Worm (Caenorhabditis elegans) whole organism, L4 larva: ENCODE data around the gene dpf-2.

ENCODE experiments used
- F10B5.3 ChIP-seq: sonication (generic microtip); optimal IDR thresholded peaks from 2 replicates; lab custom pipeline; 2016; ENCODE audit warnings: mild to moderate bottlenecking, missing genetic modification characterization, missing compliant biosample characterization
- F26F4.8 ChIP-seq: fragments of 200-800 bp; sonication (Bioruptor generic); conservative IDR thresholded peaks from 2 replicates; pipeline ENCODE4 v1.3.6; 2022; ENCODE audit warnings: missing genetic modification characterization, missing compliant biosample characterization
- F44E2.7 ChIP-seq: fragments of 200-800 bp; sonication (Bioruptor generic); IDR thresholded peaks from 2 replicates; pipeline ENCODE4 v2.1.2; 2022; ENCODE audit warnings: missing genetic modification characterization, missing compliant biosample characterization
- F49E8.2 ChIP-seq: sonication (generic microtip); optimal IDR thresholded peaks from 2 replicates; lab custom pipeline; 2016; ENCODE audit warnings: missing compliant biosample characterization, mild to moderate bottlenecking, missing genetic modification characterization, borderline replicate concordance
- R02D3.7 ChIP-seq: fragments of 150-350 bp; sonication (generic microtip); optimal IDR thresholded peaks from 3 replicates; lab custom pipeline; 2014; ENCODE audit warnings: missing biosample characterization, missing genetic modification characterization
- T20F7.1 ChIP-seq: fragments of 200-800 bp; sonication (Bioruptor generic); optimal IDR thresholded peaks from 2 replicates; lab custom pipeline; 2018; ENCODE audit warnings: mild to moderate bottlenecking, missing genetic modification characterization, missing compliant biosample characterization
- T26A8.4 ChIP-seq: fragments of 200-800 bp; sonication (Bioruptor generic); IDR thresholded peaks from 2 replicates; pipeline ENCODE4 v1.3.6; 2022; ENCODE audit warnings: missing genetic modification characterization, missing compliant biosample characterization
- Y105C5A.15 ChIP-seq: fragments of 200-800 bp; sonication (Bioruptor generic); IDR thresholded peaks from 2 replicates; pipeline ENCODE4 v1.3.6; 2022; ENCODE audit warnings: missing genetic modification characterization, missing compliant biosample characterization
- Y48G9A.11 ChIP-seq: fragments of 200-800 bp; sonication (Bioruptor generic); IDR thresholded peaks from 2 replicates; pipeline ENCODE4 v1.3.6; 2022; ENCODE audit warnings: missing genetic modification reagents, missing genetic modification characterization, missing compliant biosample characterization
- aha-1 ChIP-seq: fragments of 150-350 bp; peaks from one replicate; lab custom pipeline; 2014; ENCODE audit warnings: missing biosample characterization, missing genetic modification characterization
- arid-1 ChIP-seq: fragments of 200-800 bp; sonication (Bioruptor generic); conservative IDR thresholded peaks from 2 replicates; pipeline ENCODE4 v1.3.6; 2022; ENCODE audit warnings: missing genetic modification reagents, missing genetic modification characterization, missing compliant biosample characterization
- attf-4 ChIP-seq: sonication (generic microtip); optimal IDR thresholded peaks from 3 replicates; lab custom pipeline; 2017; ENCODE audit warnings: missing biosample characterization, missing genetic modification characterization
- ceh-20 ChIP-seq: fragments of 200-800 bp; sonication (Bioruptor generic); IDR thresholded peaks from 2 replicates; pipeline ENCODE4 v1.3.6; 2022; ENCODE audit warnings: missing genetic modification reagents, missing genetic modification characterization, missing compliant biosample characterization
- ceh-32 ChIP-seq: sonication (generic microtip); optimal IDR thresholded peaks from 2 replicates; lab custom pipeline; 2016; ENCODE audit warnings: mild to moderate bottlenecking, missing genetic modification characterization, missing compliant biosample characterization; ENCODE audit not compliant: poor library complexity
- ces-1 ChIP-seq: fragments of 150-350 bp; sonication (generic microtip); optimal IDR thresholded peaks from 4 replicates; lab custom pipeline; 2014; ENCODE audit warnings: missing biosample characterization, missing genetic modification reagents, missing genetic modification characterization
- ctbp-1 ChIP-seq: fragments of 200-800 bp; sonication (Bioruptor generic); IDR thresholded peaks from 2 replicates; pipeline ENCODE4 v1.3.6; 2022; ENCODE audit warnings: missing genetic modification reagents, missing genetic modification characterization, missing compliant biosample characterization
- daf-12 ChIP-seq: fragments of 150-350 bp; optimal IDR thresholded peaks from 2 replicates; lab custom pipeline; 2014; ENCODE audit warnings: missing biosample characterization, missing genetic modification reagents, missing genetic modification characterization
- daf-8 ChIP-seq: fragments of 200-800 bp; sonication (Bioruptor generic); IDR thresholded peaks from 2 replicates; pipeline ENCODE4 v1.3.6; 2022; ENCODE audit warnings: missing genetic modification characterization, missing compliant biosample characterization
- dmd-6 ChIP-seq: fragments of 200-800 bp; sonication (Bioruptor generic); IDR thresholded peaks from 2 replicates; pipeline ENCODE4 v1.3.6; 2022; ENCODE audit warnings: missing genetic modification reagents, missing genetic modification characterization, missing compliant biosample characterization
- dpl-1 ChIP-seq: fragments of 150-350 bp; optimal IDR thresholded peaks from 2 replicates; lab custom pipeline; 2014; ENCODE audit warnings: missing biosample characterization, missing genetic modification reagents, missing genetic modification characterization
- dve-1 ChIP-seq: sonication (generic microtip); optimal IDR thresholded peaks from 2 replicates; lab custom pipeline; 2017; ENCODE audit warnings: antibody characterized with exemption, mild to moderate bottlenecking, missing genetic modification characterization, missing compliant biosample characterization; ENCODE audit not compliant: insufficient read depth
- egl-43 ChIP-seq: fragments of 200-800 bp; sonication (Bioruptor generic); IDR thresholded peaks from 2 replicates; pipeline ENCODE4 v1.3.6; 2022; ENCODE audit warnings: missing genetic modification reagents, missing genetic modification characterization, missing compliant biosample characterization
- hlh-11 ChIP-seq: fragments of 200-800 bp; sonication (Bioruptor generic); optimal IDR thresholded peaks from 2 replicates; lab custom pipeline; 2018; ENCODE audit warnings: mild to moderate bottlenecking, missing genetic modification characterization, missing compliant biosample characterization
- hlh-30 ChIP-seq: sonication (generic microtip); optimal IDR thresholded peaks from 2 replicates; lab custom pipeline; 2017; ENCODE audit warnings: antibody characterized with exemption, mild to moderate bottlenecking, missing genetic modification characterization, missing compliant biosample characterization; ENCODE audit not compliant: insufficient read depth
- hmg-1.1 ChIP-seq: fragments of 200-800 bp; sonication (Bioruptor generic); IDR thresholded peaks from 2 replicates; pipeline ENCODE4 v1.3.6; 2022; ENCODE audit warnings: missing genetic modification reagents, missing genetic modification characterization, missing compliant biosample characterization
- lin-13 ChIP-seq: fragments of 150-350 bp; optimal IDR thresholded peaks from 2 replicates; lab custom pipeline; 2014; ENCODE audit warnings: missing biosample characterization, missing genetic modification reagents, missing genetic modification characterization
- lin-15B ChIP-seq: fragments of 150-350 bp; sonication (generic microtip); optimal IDR thresholded peaks from 3 replicates; lab custom pipeline; 2014; ENCODE audit warnings: missing biosample characterization, missing genetic modification characterization
- lin-29 ChIP-seq: fragments of 200-800 bp; sonication (Bioruptor generic); IDR thresholded peaks from 2 replicates; pipeline ENCODE4 v1.3.6; 2022; ENCODE audit warnings: missing genetic modification reagents, missing genetic modification characterization, missing compliant biosample characterization
- lsy-2 ChIP-seq, 2 experiments: fragments of 150-350 bp in 1 of 2; sonication (generic microtip) in 1 of 2; optimal IDR thresholded peaks; 2 replicates each; lab custom pipeline; 2014 to 2017; ENCODE audit warnings: missing biosample characterization in 2 of 2, missing genetic modification characterization in 2 of 2
- madf-5 ChIP-seq, 2 experiments: fragments of 200-800 bp; sonication (Bioruptor generic); IDR thresholded peaks; 2 replicates each; pipeline ENCODE4 v1.3.6; 2022; ENCODE audit warnings: missing compliant biosample characterization in 2 of 2, missing genetic modification characterization in 2 of 2
- madf-9 ChIP-seq: fragments of 200-800 bp; sonication (Bioruptor generic); conservative IDR thresholded peaks from 2 replicates; pipeline ENCODE4 v1.3.6; 2022; ENCODE audit warnings: missing genetic modification reagents, missing genetic modification characterization, missing compliant biosample characterization
- mdl-1 ChIP-seq, 2 experiments: fragments of 150-350 bp in 1 of 2; sonication (generic microtip) in 1 of 2; optimal IDR thresholded peaks; 2 replicates each; lab custom pipeline; 2014 to 2017; ENCODE audit warnings: missing biosample characterization in 2 of 2, missing genetic modification characterization in 2 of 2
- mdt-29 ChIP-seq: fragments of 200-800 bp; sonication (Bioruptor generic); IDR thresholded peaks from 2 replicates; pipeline ENCODE4 v1.3.6; 2022; ENCODE audit warnings: missing genetic modification reagents, missing genetic modification characterization, missing compliant biosample characterization
- mes-2 ChIP-seq: sonication (generic microtip); optimal IDR thresholded peaks from 2 replicates; lab custom pipeline; 2016; ENCODE audit warnings: missing genotype, mild to moderate bottlenecking, missing genetic modification characterization, missing compliant biosample characterization; ENCODE audit not compliant: poor library complexity, severe bottlenecking
- mxl-3 ChIP-seq: fragments of 200-800 bp; sonication (Bioruptor generic); optimal IDR thresholded peaks from 2 replicates; lab custom pipeline; 2018; ENCODE audit warnings: mild to moderate bottlenecking, missing genetic modification characterization, missing compliant biosample characterization
- nhr-10 ChIP-seq: fragments of 150-350 bp; optimal IDR thresholded peaks from 2 replicates; lab custom pipeline; 2014; ENCODE audit warnings: missing biosample characterization, missing genetic modification characterization
- nhr-11 ChIP-seq: fragments of 150-350 bp; optimal IDR thresholded peaks from 2 replicates; lab custom pipeline; 2014; ENCODE audit warnings: missing biosample characterization, missing genetic modification characterization
- nhr-237 ChIP-seq: sonication (generic microtip); optimal IDR thresholded peaks from 2 replicates; lab custom pipeline; 2017; ENCODE audit warnings: missing biosample characterization, missing genetic modification characterization
- nhr-25 ChIP-seq: sonication (generic microtip); optimal IDR thresholded peaks from 2 replicates; lab custom pipeline; 2017; ENCODE audit warnings: missing genetic modification characterization, mild to moderate bottlenecking, missing compliant biosample characterization, antibody characterized with exemption, moderate library complexity, borderline replicate concordance; ENCODE audit not compliant: insufficient read depth
- nhr-41 ChIP-seq: fragments of 200-800 bp; sonication (Bioruptor generic); IDR thresholded peaks from 2 replicates; pipeline ENCODE4 v1.3.6; 2022; ENCODE audit warnings: missing genetic modification reagents, missing genetic modification characterization, missing compliant biosample characterization
- nhr-6 ChIP-seq: fragments of 150-350 bp; optimal IDR thresholded peaks from 2 replicates; lab custom pipeline; 2014; ENCODE audit warnings: missing biosample characterization, missing genetic modification characterization
- rbr-2 ChIP-seq: sonication (generic microtip); optimal IDR thresholded peaks from 2 replicates; lab custom pipeline; 2016; ENCODE audit warnings: missing genotype, missing genetic modification characterization, missing compliant biosample characterization
- saeg-2 ChIP-seq: fragments of 200-800 bp; sonication (Bioruptor generic); IDR thresholded peaks from 2 replicates; pipeline ENCODE4 v1.3.6; 2022; ENCODE audit warnings: missing genetic modification reagents, missing genetic modification characterization, missing compliant biosample characterization
- set-16 ChIP-seq: fragments of 200-800 bp; sonication (Bioruptor generic); IDR thresholded peaks from 2 replicates; pipeline ENCODE4 v1.3.6; 2022; ENCODE audit warnings: missing genetic modification reagents, missing genetic modification characterization, missing compliant biosample characterization
- tag-97 ChIP-seq: fragments of 200-800 bp; sonication (Bioruptor generic); IDR thresholded peaks from 2 replicates; pipeline ENCODE4 v1.3.6; 2022; ENCODE audit warnings: missing genetic modification characterization, missing compliant biosample characterization
- tra-1 ChIP-seq: fragments of 200-800 bp; sonication (Bioruptor generic); IDR thresholded peaks from 2 replicates; pipeline ENCODE4 v1.3.6; 2022; ENCODE audit warnings: missing genetic modification reagents, missing genetic modification characterization, missing compliant biosample characterization
- unc-62 ChIP-seq, 3 experiments: fragments of 150-350 bp in 1 of 3; sonication (generic microtip); optimal IDR thresholded peaks in 2 of 3; peaks in 1 of 3; 1 replicate in 1 of 3; 2 replicates in 2 of 3; lab custom pipeline; 2014 to 2017; ENCODE audit warnings: missing biosample characterization in 3 of 3, missing genetic modification characterization in 3 of 3, missing genetic modification reagents in 3 of 3, missing genotype in 1 of 3
- zip-2 ChIP-seq: fragments of 150-350 bp; optimal IDR thresholded peaks from 2 replicates; lab custom pipeline; 2014; ENCODE audit warnings: missing biosample characterization, missing genetic modification characterization
- ztf-11 ChIP-seq: fragments of 150-350 bp; optimal IDR thresholded peaks from 2 replicates; lab custom pipeline; 2014; ENCODE audit warnings: missing biosample characterization, missing genetic modification characterization
- ztf-7 ChIP-seq: fragments of 150-350 bp; optimal IDR thresholded peaks from 2 replicates; lab custom pipeline; 2014; ENCODE audit warnings: missing biosample characterization, missing genetic modification characterization

The dpf-2 gene

DNA sequence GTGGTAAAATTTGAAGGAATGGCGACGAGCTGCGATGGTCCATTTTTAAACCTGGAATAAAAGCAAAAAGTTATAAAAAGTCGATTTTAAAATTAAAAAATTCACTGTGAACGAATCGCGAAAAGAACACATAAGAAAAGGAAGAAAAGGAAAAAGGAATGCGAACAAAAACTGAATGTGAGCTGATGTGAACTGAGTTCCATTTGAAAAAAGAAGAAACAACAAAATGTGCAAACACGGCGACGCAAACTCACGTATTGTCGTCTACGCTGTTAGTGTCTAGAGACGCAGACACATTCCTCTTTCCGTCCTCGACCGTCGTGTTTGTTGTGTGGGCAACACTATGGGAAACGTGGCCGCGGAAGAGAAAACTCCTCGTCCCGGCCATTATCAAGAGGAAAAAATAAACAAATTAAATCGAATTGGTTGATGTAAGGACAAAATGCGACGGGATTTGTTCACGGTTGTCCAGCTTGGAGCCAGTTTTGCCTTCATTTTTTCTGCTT, 22.1 kb downstream of the dpf-2 start, which contains the start of the genes C27C12.1 and C27C12.4 (continued):
- TF ChIP-seq ctbp-1 (GFP tag; lab: Robert Waterston, UW) (peak; percentile 53; the same call in 1 of the 2 replicates), Y105C5A.15 (GFP tag; lab: Robert Waterston, UW) (no peak), mxl-3 (GFP tag; lab: Kevin White, UChicago) (peak; percentile 90), attf-4 (tag; lab: Kevin White, UChicago) (no peak), lin-29 (GFP tag; lab: Robert Waterston, UW) (no peak), nhr-6 (tag; lab: Kevin White, UChicago) (peak; percentile 76), nhr-11 (peak; percentile 81), ceh-32 (tag; lab: Kevin White, UChicago) (no peak), unc-62 (GFP tag; optimal IDR thresholded peaks at IDR 0.05 in 1 of 2; lab: Kevin White, UChicago) (no peak), unc-62 (tag; optimal IDR thresholded peaks at IDR 0.05; lab: Kevin White, UChicago) (no peak), hlh-30 (tag; lab: Kevin White, UChicago) (peak; percentile 86), mes-2 (peak; percentile 94), set-16 (GFP tag; lab: Robert Waterston, UW) (no peak), hmg-1.1 (peak; percentile 92), aha-1 (tag; lab: Kevin White, UChicago) (no peak), dve-1 (no peak), egl-43 (GFP tag; lab: Robert Waterston, UW) (no peak), saeg-2 (GFP tag; lab: Robert Waterston, UW) (0 out of 2 replicates have a peak, but pooled peaks have one; percentile 19), madf-9 (GFP tag; lab: Robert Waterston, UW) (peak; percentile 47; the same call in 1 of the 2 replicates), tra-1 (no peak), ceh-20 (GFP tag; lab: Robert Waterston, UW) (0 out of 2 replicates have a peak, but pooled peaks have one; percentile 45), ces-1 (GFP tag; lab: Kevin White, UChicago) (no peak), dpl-1 (GFP tag; lab: Kevin White, UChicago) (peak; percentile 71), ztf-11 (tag; lab: Kevin White, UChicago) (no peak), arid-1 (GFP tag; lab: Robert Waterston, UW) (no peak; the same call in 1 of the 2 replicates), daf-12 (tag; lab: Kevin White, UChicago) (no peak), T26A8.4 (peak; percentile 69), T20F7.1 (peak; percentile 73), R02D3.7 (tag; lab: Kevin White, UChicago) (no peak), nhr-25 (tag; lab: Kevin White, UChicago) (peak; percentile 31), F10B5.3 (no peak), mdt-29 (GFP tag; lab: Robert Waterston, UW) (no peak), F26F4.8 (GFP tag; lab: Robert Waterston, UW) (no peak), ztf-7 (tag; lab: Kevin White, UChicago) (peak; percentile 57), nhr-237 (no peak), lin-13 (GFP tag; lab: Kevin White, UChicago) (peak; percentile 76), F49E8.2 (tag; lab: Kevin White, UChicago) (no peak), zip-2 (peak; percentile 57), nhr-10 (tag; lab: Kevin White, UChicago) (no peak), hlh-11 (peak; percentile 90), rbr-2 (peak; percentile 86), dmd-6 (GFP tag; lab: Robert Waterston, UW) (peak; percentile 84), lsy-2 (tag; optimal IDR thresholded peaks at IDR 0.05; lab: Kevin White, UChicago) (peak; percentile 10 to 88), daf-8 (no peak), tag-97 (GFP tag; lab: Robert Waterston, UW) (no peak), Y48G9A.11 (GFP tag; lab: Robert Waterston, UW) (no peak), nhr-41 (GFP tag; lab: Robert Waterston, UW) (no peak), F44E2.7 (no peak), madf-5 (GFP tag; IDR thresholded peaks at IDR 0.05; lab: Robert Waterston, UW) (no peak), mdl-1 (tag; optimal IDR thresholded peaks at IDR 0.05; lab: Kevin White, UChicago) (peak in 1 of 2 experiments; percentile 65), lin-15B (tag; lab: Kevin White, UChicago) (no peak)
